Worm (Caenorhabditis elegans) whole organism, L3 larva: Measurements from ENCODE around the gene cyb-2.1.

Experiments
- ceh-28 ChIP-seq: fragments of 150-350 bp; optimal IDR thresholded peaks from 2 replicates; lab custom pipeline; 2014; ENCODE audit warnings: missing biosample characterization, missing genetic modification reagents, missing genetic modification characterization
- lin-15B ChIP-seq: fragments of 150-350 bp; optimal IDR thresholded peaks from 2 replicates; lab custom pipeline; 2014; ENCODE audit warnings: missing biosample characterization, missing genetic modification characterization
- nhr-11 ChIP-seq: fragments of 150-350 bp; optimal IDR thresholded peaks from 2 replicates; lab custom pipeline; 2014; ENCODE audit warnings: missing biosample characterization, missing genetic modification characterization
- pha-4 ChIP-seq: fragments of 150-350 bp; optimal IDR thresholded peaks from 2 replicates; lab custom pipeline; 2014; ENCODE audit warnings: missing biosample characterization, missing genetic modification reagents, missing genetic modification characterization
- sea-2 ChIP-seq: fragments of 150-350 bp; sonication (generic microtip); optimal IDR thresholded peaks from 4 replicates; lab custom pipeline; 2014; ENCODE audit warnings: missing biosample characterization, missing genetic modification reagents, missing genetic modification characterization

DNA sequence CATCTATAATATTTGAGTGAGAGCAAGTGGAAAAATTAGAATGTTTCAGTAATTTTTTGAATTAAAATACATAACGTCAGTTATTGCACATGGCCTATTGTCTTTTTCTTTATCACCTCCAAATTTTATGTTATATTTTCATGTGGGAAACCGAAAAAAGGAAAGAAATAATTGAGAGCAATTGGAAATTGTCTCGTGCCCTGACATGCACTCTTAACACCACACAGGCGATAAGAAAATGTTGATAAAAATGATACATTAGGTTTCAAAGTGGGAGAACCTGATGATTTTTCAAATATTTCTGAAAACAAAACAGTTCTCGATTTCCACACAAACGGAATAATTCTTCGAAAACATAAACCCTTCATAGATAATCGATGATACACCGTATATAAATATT, 30.1 kb downstream of the cyb-2.1 start, which contains the start of gene F13H10.3:
- TF ChIP-seq sea-2, result no peak
- no peak for TF ChIP-seq nhr-11
- TF ChIP-seq pha-4, result no peak
- TF ChIP-seq lin-15B (tag; lab: Kevin White, UChicago), result no peak
- no peak for TF ChIP-seq ceh-28
